Fruit fly (Drosophila melanogaster): ENCODE results near the gene RnpS1.

RnpS1 gene

DNA sequence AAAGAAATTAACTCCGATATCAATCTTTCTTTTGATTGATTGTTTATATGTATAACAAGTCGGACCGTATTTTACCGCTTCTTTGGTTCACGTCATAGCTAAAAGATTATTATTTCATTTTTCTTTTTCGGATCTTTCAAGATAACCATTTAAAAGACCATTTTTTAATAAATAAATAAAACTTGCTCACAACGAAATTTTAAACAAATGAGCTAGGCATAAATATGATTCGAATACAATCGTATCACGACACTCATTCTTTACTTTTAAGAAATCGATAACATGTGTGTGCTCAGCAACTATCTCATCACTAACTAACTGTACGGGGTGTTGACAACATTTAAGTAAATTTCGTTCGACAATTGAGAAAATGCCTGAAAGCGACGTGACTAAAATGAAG lies 47.5 kb upstream of the RnpS1 start, which contains the start of gene CG8149 (continued):
- TF ChIP-seq bbx (GFP tag; IDR thresholded peaks at IDR 0.05; ENCODE audit: partially characterized antibody) (peak; percentile 93), eve (GFP tag; optimal IDR thresholded peaks at IDR 0.05) (no peak), CG4404 (GFP tag; IDR thresholded peaks at IDR 0.05) (no peak), nmo (GFP tag; optimal IDR thresholded peaks at IDR 0.05) (peak; percentile 68), CG2678 (tag; optimal IDR thresholded peaks at IDR 0.05) (no peak), CG30403 (GFP tag; optimal IDR thresholded peaks at IDR 0.05) (peak; percentile 13), CG11456 (GFP tag; IDR thresholded peaks at IDR 0.05) (no peak), esg (GFP tag; conservative IDR thresholded peaks at IDR 0.05) (no peak), tio (GFP tag; optimal IDR thresholded peaks at IDR 0.05) (no peak), Antp (GFP tag; optimal IDR thresholded peaks at IDR 0.05) (no peak), Kr (GFP tag; optimal IDR thresholded peaks at IDR 0.05) (no peak), zen (tag; optimal IDR thresholded peaks at IDR 0.05) (peak; percentile 68), Nf-YB (GFP tag; optimal IDR thresholded peaks at IDR 0.05) (no peak), Dp (GFP tag; optimal IDR thresholded peaks at IDR 0.05) (peak; percentile 64), CG4424 (GFP tag; optimal IDR thresholded peaks at IDR 0.05) (no peak), lola (GFP tag; optimal IDR thresholded peaks at IDR 0.05) (peak in 1 of 3 experiments; percentile 46), Aef1 (GFP tag; IDR thresholded peaks at IDR 0.05) (no peak), Ets97D (GFP tag; optimal IDR thresholded peaks at IDR 0.05) (peak; percentile 66), CG13424 (tag; optimal IDR thresholded peaks at IDR 0.05) (peak; percentile 44), CG9437 (GFP tag; optimal IDR thresholded peaks at IDR 0.05) (no peak), oc (tag; optimal IDR thresholded peaks at IDR 0.05) (no peak), abd-A (tag; optimal IDR thresholded peaks at IDR 0.05) (no peak), CG1832 (GFP tag; optimal IDR thresholded peaks at IDR 0.05) (no peak), Tbp (GFP tag; optimal IDR thresholded peaks at IDR 0.05) (no peak), CG8388 (GFP tag; optimal IDR thresholded peaks at IDR 0.05) (no peak), sima (GFP tag; optimal IDR thresholded peaks at IDR 0.05) (no peak), Rfx (GFP tag; IDR thresholded peaks at IDR 0.05) (peak; percentile 20; the same call in 1 of the 2 replicates), BEAF-32 (GFP tag; optimal IDR thresholded peaks at IDR 0.05) (peak; percentile 88), CG30020 (tag; optimal IDR thresholded peaks at IDR 0.05) (peak; percentile 72), D19B (GFP tag; optimal IDR thresholded peaks at IDR 0.05) (no peak), Doc2 (GFP tag; IDR thresholded peaks at IDR 0.05) (no peak), crp (GFP tag; optimal IDR thresholded peaks at IDR 0.05) (no peak), CG6813 (GFP tag; optimal IDR thresholded peaks at IDR 0.05) (no peak), Bdp1 (GFP tag; optimal IDR thresholded peaks at IDR 0.05) (no peak), Adf1 (GFP tag; IDR thresholded peaks at IDR 0.05) (no peak), shn (GFP tag; optimal IDR thresholded peaks at IDR 0.05) (no peak), CG8924 (tag; optimal IDR thresholded peaks at IDR 0.05) (peak; percentile 72), Mes4 (GFP tag; optimal IDR thresholded peaks at IDR 0.05) (no peak), hbn (GFP tag; IDR thresholded peaks at IDR 0.05; ENCODE audit: partially characterized antibody) (peak; percentile 84), CG3281 (GFP tag; optimal IDR thresholded peaks at IDR 0.05) (no peak), nom (GFP tag; optimal IDR thresholded peaks at IDR 0.05) (no peak), CG4707 (GFP tag; optimal IDR thresholded peaks at IDR 0.05) (no peak), CG13775 (GFP tag; optimal IDR thresholded peaks at IDR 0.05) (no peak), cg (GFP tag; optimal IDR thresholded peaks at IDR 0.05) (peak; percentile 15), CG4282 (GFP tag; optimal IDR thresholded peaks at IDR 0.05) (no peak), sob (GFP tag; IDR thresholded peaks at IDR 0.05) (peak; percentile 36; the same call in 1 of the 2 replicates), CG6791 (GFP tag; IDR thresholded peaks at IDR 0.05; ENCODE audit: partially characterized antibody) (peak; percentile 93), tup (GFP tag; optimal IDR thresholded peaks at IDR 0.05) (no peak), CG13123 (GFP tag; optimal IDR thresholded peaks at IDR 0.05) (no peak), Gug (GFP tag; IDR thresholded peaks at IDR 0.05) (no peak)
